Worm (Caenorhabditis elegans) whole organism, late embryonic: ENCODE results near the gene ceh-22.

Experiments used
- F13H6.1 ChIP-seq: sonication (generic microtip); optimal IDR thresholded peaks from 2 replicates; lab custom pipeline; 2016; ENCODE audit warnings: missing genetic modification characterization, missing compliant biosample characterization
- K02D7.2 ChIP-seq: sonication (generic microtip); optimal IDR thresholded peaks from 2 replicates; lab custom pipeline; 2017; ENCODE audit warnings: mild to moderate bottlenecking, missing genetic modification characterization, missing compliant biosample characterization
- K09A11.1 ChIP-seq: sonication (generic microtip); optimal IDR thresholded peaks from 2 replicates; lab custom pipeline; 2017; ENCODE audit warnings: antibody characterized with exemption, mild to moderate bottlenecking, missing genetic modification characterization, missing compliant biosample characterization; ENCODE audit not compliant: insufficient read depth
- T23F11.4 ChIP-seq: fragments of 200-800 bp; sonication (Bioruptor generic); optimal IDR thresholded peaks from 2 replicates; lab custom pipeline; 2018; ENCODE audit warnings: mild to moderate bottlenecking, missing genetic modification characterization, missing compliant biosample characterization
- Y22D7AL.16 ChIP-seq: sonication (generic microtip); optimal IDR thresholded peaks from 2 replicates; lab custom pipeline; 2016; ENCODE audit warnings: missing genetic modification characterization, missing compliant biosample characterization
- ahr-1 ChIP-seq: sonication (generic microtip); optimal IDR thresholded peaks from 2 replicates; lab custom pipeline; 2016; ENCODE audit warnings: missing genetic modification characterization, missing compliant biosample characterization
- ama-1 ChIP-seq: fragments of 150-350 bp; optimal IDR thresholded peaks from 2 replicates; lab custom pipeline; 2014
- ceh-18 ChIP-seq: sonication (generic microtip); optimal IDR thresholded peaks from 2 replicates; lab custom pipeline; 2016; ENCODE audit warnings: missing genetic modification characterization, missing compliant biosample characterization
- ceh-19 ChIP-seq: fragments of 200-800 bp; sonication (Bioruptor generic); optimal IDR thresholded peaks from 2 replicates; lab custom pipeline; 2018; ENCODE audit warnings: mild to moderate bottlenecking, missing genetic modification characterization, missing compliant biosample characterization
- ceh-22 ChIP-seq: sonication (generic microtip); optimal IDR thresholded peaks from 2 replicates; lab custom pipeline; 2017; ENCODE audit warnings: missing biosample characterization, missing genetic modification characterization
- ceh-24 ChIP-seq: sonication (generic microtip); optimal IDR thresholded peaks from 2 replicates; lab custom pipeline; 2016; ENCODE audit warnings: mild to moderate bottlenecking, missing genetic modification characterization, missing compliant biosample characterization
- ceh-31 ChIP-seq: sonication (generic microtip); optimal IDR thresholded peaks from 2 replicates; lab custom pipeline; 2016; ENCODE audit warnings: missing genetic modification characterization, missing compliant biosample characterization
- ceh-34 ChIP-seq: sonication (generic microtip); optimal IDR thresholded peaks from 2 replicates; lab custom pipeline; 2016; ENCODE audit warnings: mild to moderate bottlenecking, missing genetic modification characterization, missing compliant biosample characterization
- ceh-6 ChIP-seq: fragments of 200-800 bp; sonication (Bioruptor generic); optimal IDR thresholded peaks from 2 replicates; lab custom pipeline; 2018; ENCODE audit warnings: mild to moderate bottlenecking, missing genetic modification characterization, missing compliant biosample characterization
- ceh-9 ChIP-seq: sonication (generic microtip); optimal IDR thresholded peaks from 2 replicates; lab custom pipeline; 2016; ENCODE audit warnings: mild to moderate bottlenecking, missing genetic modification characterization, inconsistent platforms, missing compliant biosample characterization
- che-1 ChIP-seq: sonication (generic microtip); optimal IDR thresholded peaks from 2 replicates; lab custom pipeline; 2016; ENCODE audit warnings: mild to moderate bottlenecking, missing genetic modification characterization, missing compliant biosample characterization
- dve-1 ChIP-seq: sonication (generic microtip); optimal IDR thresholded peaks from 2 replicates; lab custom pipeline; 2017; ENCODE audit warnings: antibody characterized with exemption, mild to moderate bottlenecking, missing genetic modification characterization, missing compliant biosample characterization
- elt-2 ChIP-seq: sonication (generic microtip); optimal IDR thresholded peaks from 2 replicates; lab custom pipeline; 2016; ENCODE audit warnings: missing genetic modification reagents, missing genetic modification characterization, missing compliant biosample characterization
- elt-4 ChIP-seq: sonication (generic microtip); optimal IDR thresholded peaks from 2 replicates; lab custom pipeline; 2016; ENCODE audit warnings: missing genetic modification characterization, missing compliant biosample characterization
- fax-1 ChIP-seq: sonication (generic microtip); optimal IDR thresholded peaks from 2 replicates; lab custom pipeline; 2016; ENCODE audit warnings: missing genotype, missing genetic modification characterization, missing compliant biosample characterization
- gmeb-2 ChIP-seq: sonication (generic microtip); optimal IDR thresholded peaks from 2 replicates; lab custom pipeline; 2016; ENCODE audit warnings: missing genetic modification characterization, inconsistent platforms, missing compliant biosample characterization
- hlh-13 ChIP-seq: fragments of 200-800 bp; sonication (Bioruptor generic); optimal IDR thresholded peaks from 2 replicates; lab custom pipeline; 2018; ENCODE audit warnings: mild to moderate bottlenecking, missing genetic modification characterization, missing compliant biosample characterization
- hlh-15 ChIP-seq: sonication (generic microtip); optimal IDR thresholded peaks from 2 replicates; lab custom pipeline; 2016; ENCODE audit warnings: missing genetic modification characterization, missing compliant biosample characterization
- hlh-30 ChIP-seq: sonication (generic microtip); optimal IDR thresholded peaks from 2 replicates; lab custom pipeline; 2017; ENCODE audit warnings: antibody characterized with exemption, missing genetic modification characterization, missing compliant biosample characterization; ENCODE audit not compliant: insufficient read depth
- hlh-6 ChIP-seq: sonication (generic microtip); optimal IDR thresholded peaks from 2 replicates; lab custom pipeline; 2016; ENCODE audit warnings: missing genotype, missing genetic modification characterization, missing compliant biosample characterization
- hlh-8 ChIP-seq: sonication (generic microtip); optimal IDR thresholded peaks from 2 replicates; lab custom pipeline; 2016; ENCODE audit warnings: missing genotype, missing genetic modification characterization, missing compliant biosample characterization
- lim-6 ChIP-seq: sonication (generic microtip); optimal IDR thresholded peaks from 2 replicates; lab custom pipeline; 2016; ENCODE audit warnings: missing genetic modification characterization, missing compliant biosample characterization
- madf-2 ChIP-seq: sonication (generic microtip); optimal IDR thresholded peaks from 2 replicates; lab custom pipeline; 2017; ENCODE audit warnings: missing genetic modification characterization, missing compliant biosample characterization
- nfya-1 ChIP-seq: sonication (generic microtip); optimal IDR thresholded peaks from 2 replicates; lab custom pipeline; 2017; ENCODE audit warnings: missing genetic modification characterization, mild to moderate bottlenecking, missing compliant biosample characterization, antibody characterized with exemption, moderate library complexity
- nhr-11 ChIP-seq: fragments of 150-350 bp; optimal IDR thresholded peaks from 2 replicates; lab custom pipeline; 2014; ENCODE audit warnings: missing biosample characterization, missing genetic modification characterization
- nhr-232 ChIP-seq: sonication (generic microtip); optimal IDR thresholded peaks from 2 replicates; lab custom pipeline; 2016; ENCODE audit warnings: missing genetic modification characterization, missing compliant biosample characterization
- pat-9 ChIP-seq: fragments of 200-800 bp; sonication (Bioruptor generic); optimal IDR thresholded peaks from 2 replicates; lab custom pipeline; 2018; ENCODE audit warnings: mild to moderate bottlenecking, missing genetic modification characterization, moderate library complexity, missing compliant biosample characterization
- pha-4 ChIP-seq: fragments of 150-350 bp; optimal IDR thresholded peaks from 2 replicates; lab custom pipeline; 2018; ENCODE audit warnings: missing biosample characterization, missing genetic modification reagents, missing genetic modification characterization
- pros-1 ChIP-seq: fragments of 150-350 bp; optimal IDR thresholded peaks from 2 replicates; lab custom pipeline; 2014; ENCODE audit warnings: missing biosample characterization, missing genetic modification reagents, missing genetic modification characterization
- ref-2 ChIP-seq: sonication (generic microtip); optimal IDR thresholded peaks from 2 replicates; lab custom pipeline; 2016; ENCODE audit warnings: missing genetic modification characterization, missing compliant biosample characterization
- rnt-1 ChIP-seq: sonication (generic microtip); optimal IDR thresholded peaks from 2 replicates; lab custom pipeline; 2016; ENCODE audit warnings: missing genetic modification characterization, missing compliant biosample characterization
- sox-2 ChIP-seq: fragments of 200-800 bp; sonication (Bioruptor generic); IDR thresholded peaks from 2 replicates; pipeline ENCODE4 v1.3.6; 2022; ENCODE audit warnings: missing genetic modification reagents, missing genetic modification characterization, missing compliant biosample characterization
- sox-4 ChIP-seq: sonication (generic microtip); optimal IDR thresholded peaks from 2 replicates; lab custom pipeline; 2017; ENCODE audit warnings: mild to moderate bottlenecking, missing genetic modification characterization, inconsistent platforms, missing compliant biosample characterization
- syd-9 ChIP-seq: sonication (generic microtip); optimal IDR thresholded peaks from 2 replicates; lab custom pipeline; 2016; ENCODE audit warnings: mild to moderate bottlenecking, missing genetic modification characterization, moderate library complexity, missing compliant biosample characterization
- tbx-2 ChIP-seq: sonication (generic microtip); optimal IDR thresholded peaks from 2 replicates; lab custom pipeline; 2016; ENCODE audit warnings: missing genetic modification characterization, missing compliant biosample characterization
- ttx-3 ChIP-seq: sonication (generic microtip); optimal IDR thresholded peaks from 2 replicates; lab custom pipeline; 2016; ENCODE audit warnings: missing genetic modification reagents, missing genetic modification characterization, missing compliant biosample characterization
- unc-42 ChIP-seq: sonication (generic microtip); optimal IDR thresholded peaks from 2 replicates; lab custom pipeline; 2016; ENCODE audit warnings: missing genotype, missing genetic modification characterization, missing compliant biosample characterization
- unc-55 ChIP-seq: sonication (generic microtip); optimal IDR thresholded peaks from 2 replicates; lab custom pipeline; 2017; ENCODE audit warnings: missing biosample characterization, missing genetic modification reagents, missing genetic modification characterization
- unc-86 ChIP-seq: sonication (generic microtip); optimal IDR thresholded peaks from 2 replicates; lab custom pipeline; 2016; ENCODE audit warnings: missing genetic modification characterization, missing compliant biosample characterization
- zip-5 ChIP-seq: sonication (generic microtip); optimal IDR thresholded peaks from 2 replicates; lab custom pipeline; 2016; ENCODE audit warnings: missing genetic modification characterization, missing compliant biosample characterization

ceh-22 gene

DNA sequence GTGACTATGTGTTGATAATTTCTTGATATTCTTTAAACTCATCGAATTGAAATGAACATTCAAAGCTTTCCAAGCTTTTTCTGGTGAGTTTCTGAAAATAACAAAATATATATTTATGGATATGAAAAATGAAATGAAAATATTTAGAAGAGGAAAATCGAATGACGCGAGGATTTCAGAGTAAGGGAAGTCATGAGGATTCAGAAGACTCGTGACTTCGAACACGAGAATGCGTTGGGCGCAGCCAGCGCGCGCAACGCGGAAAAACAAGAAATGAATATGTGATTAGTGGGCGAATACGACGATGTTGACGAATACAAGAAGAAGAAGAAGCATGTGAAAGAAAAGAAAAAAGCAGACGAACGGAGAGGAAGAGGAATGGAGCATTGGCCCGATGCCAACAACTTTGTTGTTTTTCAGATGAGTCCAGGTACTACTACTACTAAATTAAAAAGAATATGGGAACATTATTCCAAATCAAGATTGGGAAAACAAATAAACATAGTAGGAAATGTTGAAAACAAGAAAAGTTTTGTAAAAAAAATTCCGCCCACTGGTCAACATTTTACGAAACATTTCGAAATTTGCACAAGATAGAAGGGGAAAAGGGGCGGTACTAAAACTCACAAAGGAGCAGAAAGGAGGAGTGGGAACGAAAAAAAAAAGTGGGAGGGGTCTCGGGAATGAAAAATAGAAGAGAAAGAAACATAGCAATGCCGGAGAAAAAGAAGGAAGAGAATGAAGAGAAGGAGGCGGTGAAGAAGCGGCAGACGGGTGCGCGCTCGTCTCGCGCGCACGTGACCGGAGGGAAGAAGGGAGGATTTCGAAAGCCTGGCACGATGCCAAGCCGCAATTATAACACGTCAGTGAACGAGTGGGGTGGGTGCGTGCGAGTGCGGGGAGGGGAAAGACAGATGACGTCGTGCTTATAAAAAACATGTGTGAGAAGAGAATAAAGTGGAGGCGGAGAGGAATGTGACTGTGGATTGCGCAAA, 43.7 kb downstream of the ceh-22 start:
- TF ChIP-seq ama-1 (lab: Kevin White, UChicago) (no peak), K09A11.1 (tag; lab: Kevin White, UChicago) (no peak), ahr-1 (tag; lab: Kevin White, UChicago) (no peak), unc-42 (peak; percentile 64), tbx-2 (tag; lab: Kevin White, UChicago) (peak; percentile 66), pros-1 (tag; lab: Kevin White, UChicago) (peak; percentile 88), gmeb-2 (peak; percentile 8), zip-5 (no peak), hlh-8 (tag; lab: Kevin White, UChicago) (peak; percentile 35), dve-1 (peak; percentile 39), hlh-15 (no peak), ceh-18 (tag; lab: Kevin White, UChicago) (peak; percentile 83), ceh-31 (peak; percentile 78), rnt-1 (tag; lab: Kevin White, UChicago) (peak; percentile 86), nfya-1 (peak; percentile 65), pat-9 (tag; lab: Kevin White, UChicago) (no peak), ceh-34 (peak; percentile 61), hlh-30 (tag; lab: Kevin White, UChicago) (peak; percentile 97), lim-6 (tag; lab: Kevin White, UChicago) (no peak), unc-55 (GFP tag; lab: Kevin White, UChicago) (peak; percentile 91)

DNA sequence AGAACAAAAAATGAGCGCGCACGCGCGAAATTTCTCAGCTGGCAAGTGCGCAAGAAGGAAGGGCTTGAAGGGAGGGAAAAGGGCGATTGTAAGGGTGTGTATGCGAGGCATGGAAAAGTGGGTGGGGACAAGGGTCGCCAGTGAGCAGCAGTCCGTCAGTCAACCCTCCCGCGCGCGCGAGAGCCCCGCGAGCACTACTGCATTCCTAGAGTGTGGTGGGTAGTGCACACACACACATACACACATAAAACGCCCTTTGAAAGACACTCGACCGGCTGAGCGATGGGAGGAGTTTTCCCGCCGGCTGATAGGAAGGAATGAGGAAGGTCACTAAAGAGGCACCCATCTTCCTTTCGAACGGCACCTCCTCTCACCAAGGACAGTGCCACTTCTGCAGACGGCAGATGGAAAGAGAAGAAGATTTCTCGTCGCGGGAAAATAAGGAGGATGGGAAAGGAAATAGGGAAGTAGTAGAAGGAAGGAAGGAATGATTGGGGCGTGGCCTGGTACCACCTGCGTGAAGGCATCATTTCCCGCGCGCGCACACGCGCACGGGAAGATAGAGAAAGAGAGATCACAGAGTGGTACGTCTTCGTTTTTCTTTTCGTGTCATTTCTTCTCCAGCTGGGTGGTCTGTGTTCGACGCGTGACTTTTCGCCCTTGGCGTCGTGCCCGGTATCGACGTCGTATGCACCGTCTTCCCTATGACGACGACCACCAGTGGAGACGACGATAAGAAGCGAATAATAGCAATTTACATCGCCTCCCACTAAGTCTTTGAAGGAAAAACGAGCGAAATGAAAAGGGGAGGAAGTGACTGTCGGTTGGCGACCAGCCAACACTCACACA, 45.4 kb downstream of the ceh-22 start:
- TF ChIP-seq ceh-34, result peak; percentile 65
- TF ChIP-seq madf-2, result no peak
- no peak for TF ChIP-seq nfya-1
- peak; percentile 20 for TF ChIP-seq ttx-3 (tag; lab: Kevin White, UChicago)
- TF ChIP-seq sox-4 (tag; lab: Kevin White, UChicago), result no peak
- TF ChIP-seq K02D7.2 (tag; lab: Kevin White, UChicago), result no peak
- TF ChIP-seq fax-1, result no peak
- TF ChIP-seq pat-9 (tag; lab: Kevin White, UChicago), result no peak
- TF ChIP-seq K09A11.1 (tag; lab: Kevin White, UChicago), result no peak
- no peak for TF ChIP-seq elt-2 (tag; lab: Kevin White, UChicago)
- peak; percentile 2 for TF ChIP-seq rnt-1 (tag; lab: Kevin White, UChicago)
- no peak for TF ChIP-seq hlh-8 (tag; lab: Kevin White, UChicago)
- no peak for TF ChIP-seq elt-4 (tag; lab: Kevin White, UChicago)
- peak; percentile 53 for TF ChIP-seq hlh-30 (tag; lab: Kevin White, UChicago)
- peak; percentile 34 for TF ChIP-seq nhr-232 (tag; lab: Kevin White, UChicago)
- peak; percentile 58 for TF ChIP-seq ceh-22
- no peak for TF ChIP-seq sox-2
- no peak for TF ChIP-seq ama-1 (lab: Kevin White, UChicago)
- TF ChIP-seq ceh-24 (tag; lab: Kevin White, UChicago), result no peak
- no peak for TF ChIP-seq dve-1
- TF ChIP-seq gmeb-2, result no peak
- TF ChIP-seq ceh-18 (tag; lab: Kevin White, UChicago), result peak; percentile 42
- TF ChIP-seq ceh-19, result no peak
- TF ChIP-seq lim-6 (tag; lab: Kevin White, UChicago), result no peak
- TF ChIP-seq syd-9 (tag; lab: Kevin White, UChicago), result peak; percentile 55
- no peak for TF ChIP-seq pha-4
- TF ChIP-seq hlh-15, result no peak
- TF ChIP-seq hlh-6, result no peak
- TF ChIP-seq ceh-6 (GFP tag; lab: Kevin White, UChicago), result no peak
- peak; percentile 44 for TF ChIP-seq unc-42
- no peak for TF ChIP-seq che-1 (tag; lab: Kevin White, UChicago)
- no peak for TF ChIP-seq Y22D7AL.16 (tag; lab: Kevin White, UChicago)
- no peak for TF ChIP-seq ceh-9 (tag; lab: Kevin White, UChicago)
- no peak for TF ChIP-seq hlh-13
- peak; percentile 32 for TF ChIP-seq ref-2 (tag; lab: Kevin White, UChicago)
- TF ChIP-seq F13H6.1 (tag; lab: Kevin White, UChicago), result peak; percentile 2
- no peak for TF ChIP-seq nhr-11 (tag; lab: Kevin White, UChicago)
- no peak for TF ChIP-seq unc-86 (tag; lab: Kevin White, UChicago)
- TF ChIP-seq T23F11.4, result peak; percentile 28
- no peak for TF ChIP-seq zip-5
